Worm (Caenorhabditis elegans): ENCODE measurements around the gene gsnl-1.

The gsnl-1 gene

DNA sequence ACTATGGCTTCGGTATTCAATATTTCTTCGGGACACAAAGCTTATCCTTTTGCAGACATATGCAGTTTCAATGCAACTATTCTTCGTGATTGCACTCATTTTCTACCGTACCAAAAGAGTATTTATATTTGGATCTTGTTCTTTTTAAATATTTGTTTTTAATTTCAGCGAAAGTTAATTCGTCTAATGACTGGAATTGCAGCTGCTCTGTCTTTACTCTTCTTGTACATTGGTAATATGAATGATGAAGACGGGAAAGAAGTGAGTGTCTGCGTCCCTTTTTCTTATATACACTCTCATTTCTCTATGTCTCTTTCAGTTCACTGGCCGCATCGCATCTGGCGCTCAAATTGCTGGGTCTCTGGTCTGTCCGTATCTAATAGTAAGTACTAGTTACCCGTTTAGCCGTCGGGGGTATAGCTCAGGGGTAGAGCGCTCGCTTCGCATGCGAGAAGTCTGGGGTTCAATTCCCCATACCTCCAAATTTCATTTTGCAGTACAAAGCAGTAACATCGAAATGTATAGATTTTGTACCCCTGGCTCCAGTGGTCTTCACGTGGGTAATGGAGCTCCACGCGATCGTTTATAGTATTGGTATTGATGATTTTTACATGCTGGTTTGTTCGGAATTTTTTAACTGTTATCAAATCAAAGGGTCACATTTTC is 6.4 kb downstream of the gsnl-1 start (continued):
- TF ChIP-seq saeg-2 (GFP tag; IDR thresholded peaks at IDR 0.05) (peak; percentile 49; the same call in 1 of the 2 replicates), mxl-2 (GFP tag; conservative IDR thresholded peaks at IDR 0.05) (0 out of 2 replicates have a peak, but pooled peaks have one; percentile 12), fkh-10 (GFP tag; optimal IDR thresholded peaks at IDR 0.05) (no peak), nhr-11 (tag; optimal IDR thresholded peaks at IDR 0.05) (no peak), sdz-12 (GFP tag; optimal IDR thresholded peaks at IDR 0.05) (no peak), aha-1 (tag) (peak; percentile 95), hlh-30 (tag; optimal IDR thresholded peaks at IDR 0.05; ENCODE audit: insufficient read depth) (peak; percentile 6), lin-1 (GFP tag; IDR thresholded peaks at IDR 0.05) (peak; percentile 67; the same call in 1 of the 2 replicates), nhr-237 (tag; optimal IDR thresholded peaks at IDR 0.05) (no peak), nhr-41 (GFP tag; IDR thresholded peaks at IDR 0.05) (peak; percentile 62; the same call in 1 of the 2 replicates), zfp-3 (GFP tag; conservative IDR thresholded peaks at IDR 0.05) (0 out of 2 replicates have a peak, but pooled peaks have one; percentile 59), ces-1 (GFP tag; optimal IDR thresholded peaks at IDR 0.05) (no peak), nhr-10 (tag; optimal IDR thresholded peaks at IDR 0.05) (no peak), lin-38 (GFP tag; IDR thresholded peaks at IDR 0.05) (no peak; the same call in 1 of the 2 replicates), nhr-102 (tag; optimal IDR thresholded peaks at IDR 0.05) (peak; percentile 68), D1046.2 (GFP tag; IDR thresholded peaks at IDR 0.05) (peak; percentile 86), zag-1 (tag; optimal IDR thresholded peaks at IDR 0.05) (no peak), gei-8 (GFP tag; optimal IDR thresholded peaks at IDR 0.05) (peak; percentile 85), zip-2 (tag; optimal IDR thresholded peaks at IDR 0.05) (no peak), zfp-2 (tag; optimal IDR thresholded peaks at IDR 0.05) (no peak), ztf-11 (tag; optimal IDR thresholded peaks at IDR 0.05) (no peak), T26A8.4 (GFP tag; IDR thresholded peaks at IDR 0.05) (peak; percentile 88), madf-9 (GFP tag; conservative IDR thresholded peaks at IDR 0.05) (peak; percentile 79), snpc-1.2 (GFP tag; IDR thresholded peaks at IDR 0.05) (peak; percentile 85; the same call in 1 of the 2 replicates), Y105C5A.15 (GFP tag; IDR thresholded peaks at IDR 0.05) (no peak), lir-3 (tag; optimal IDR thresholded peaks at IDR 0.05) (peak; percentile 60), snpc-4 (tag; optimal IDR thresholded peaks at IDR 0.05) (peak; percentile 81), ceh-44 (GFP tag; IDR thresholded peaks at IDR 0.05) (0 out of 2 replicates have a peak, but pooled peaks have one; percentile 43), nhr-28 (tag; optimal IDR thresholded peaks at IDR 0.05) (peak; percentile 59), rbr-2 (tag; optimal IDR thresholded peaks at IDR 0.05) (peak; percentile 75), ama-1 (optimal IDR thresholded peaks at IDR 0.05) (no peak), ZK546.5 (tag; optimal IDR thresholded peaks at IDR 0.05) (no peak), lin-39 (tag; optimal IDR thresholded peaks at IDR 0.05) (no peak), daf-8 (GFP tag; IDR thresholded peaks at IDR 0.05) (0 out of 2 replicates have a peak, but pooled peaks have one; percentile 45), php-3 (GFP tag; IDR thresholded peaks at IDR 0.05) (peak; percentile 61; the same call in 1 of the 2 replicates), daf-16 (GFP tag; optimal IDR thresholded peaks at IDR 0.05) (peak in 1 of 2 experiments; percentile 81), daf-16 (tag; optimal IDR thresholded peaks at IDR 0.05) (peak; percentile 51), lin-29 (GFP tag; IDR thresholded peaks at IDR 0.05) (peak; percentile 56; the same call in 1 of the 2 replicates), daf-19 (GFP tag; conservative IDR thresholded peaks at IDR 0.05) (peak; percentile 89), unc-62 (GFP tag; optimal IDR thresholded peaks at IDR 0.05 in 1 of 2) (peak in 1 of 2 experiments; percentile 93), unc-62 (tag; optimal IDR thresholded peaks at IDR 0.05) (no peak), dmd-6 (GFP tag; IDR thresholded peaks at IDR 0.05) (peak; percentile 84), R02D3.7 (tag; optimal IDR thresholded peaks at IDR 0.05) (no peak), ZK337.2 (GFP tag; IDR thresholded peaks at IDR 0.05) (peak; percentile 87), vab-7 (GFP tag; IDR thresholded peaks at IDR 0.05) (peak; percentile 80), egl-43 (GFP tag; IDR thresholded peaks at IDR 0.05) (no peak; the same call in 1 of the 2 replicates), cey-2 (tag; optimal IDR thresholded peaks at IDR 0.05; ENCODE audit: borderline replicate concordance, insufficient read depth) (no peak), ceh-82 (tag; optimal IDR thresholded peaks at IDR 0.05) (no peak), unc-130 (GFP tag; optimal IDR thresholded peaks at IDR 0.05) (no peak), tra-1 (GFP tag; IDR thresholded peaks at IDR 0.05) (peak; percentile 85), attf-4 (tag; optimal IDR thresholded peaks at IDR 0.05) (no peak)
